Worm (Caenorhabditis elegans) whole organism, L1 larva: ENCODE data around the gene fbxb-77.

ENCODE experiments used
- C04F5.9 ChIP-seq: sonication (generic microtip); optimal IDR thresholded peaks from 2 replicates; lab custom pipeline; 2016; ENCODE audit warnings: missing genetic modification characterization, missing compliant biosample characterization
- C34B4.2 ChIP-seq: sonication (generic microtip); optimal IDR thresholded peaks from 2 replicates; lab custom pipeline; 2017; ENCODE audit warnings: mild to moderate bottlenecking, missing genetic modification characterization, missing compliant biosample characterization
- F16B12.6 ChIP-seq: fragments of 150-350 bp; optimal IDR thresholded peaks from 2 replicates; lab custom pipeline; 2014; ENCODE audit warnings: missing biosample characterization, missing genetic modification characterization
- Y116A8C.19 ChIP-seq: sonication (generic microtip); optimal IDR thresholded peaks from 2 replicates; lab custom pipeline; 2016; ENCODE audit warnings: missing compliant biosample characterization, missing genetic modification characterization, borderline replicate concordance
- ceh-82 ChIP-seq, 3 experiments: fragments of 150-350 bp in 1 of 3; sonication (generic microtip) in 2 of 3; optimal IDR thresholded peaks; 2 replicates each; lab custom pipeline; 2014 to 2017; ENCODE audit warnings: missing biosample characterization in 3 of 3, missing genetic modification characterization in 3 of 3
- ceh-90 ChIP-seq: sonication (generic microtip); optimal IDR thresholded peaks from 2 replicates; lab custom pipeline; 2016; ENCODE audit warnings: missing genetic modification characterization, missing compliant biosample characterization
- dpl-1 ChIP-seq, 3 experiments: fragments of 150-350 bp in 2 of 3; sonication (generic microtip) in 1 of 3; optimal IDR thresholded peaks; 2 replicates each; lab custom pipeline; 2014 to 2017; ENCODE audit warnings: missing biosample characterization in 3 of 3, missing genetic modification characterization in 3 of 3, missing genetic modification reagents in 3 of 3
- efl-1 ChIP-seq, 4 experiments: fragments of 150-350 bp; optimal IDR thresholded peaks in 3 of 4; peaks in 1 of 4; 1 replicate in 1 of 4; 2 replicates in 3 of 4; lab custom pipeline; 2014; ENCODE audit warnings: missing biosample characterization in 2 of 4, missing genetic modification characterization in 2 of 4, missing genetic modification reagents in 2 of 4
- egl-13 ChIP-seq: sonication (generic microtip); optimal IDR thresholded peaks from 2 replicates; lab custom pipeline; 2016; ENCODE audit warnings: missing genotype, missing genetic modification reagents, missing genetic modification characterization, missing compliant biosample characterization
- egl-27 ChIP-seq, 2 experiments: fragments of 150-350 bp in 1 of 2; sonication (generic microtip); optimal IDR thresholded peaks; 3 replicates each; lab custom pipeline; 2017 to 2018; ENCODE audit warnings: missing biosample characterization in 2 of 2, missing genetic modification characterization in 2 of 2, missing genetic modification reagents in 2 of 2
- elt-2 ChIP-seq: sonication (generic microtip); optimal IDR thresholded peaks from 2 replicates; lab custom pipeline; 2016; ENCODE audit warnings: missing genetic modification characterization, mild to moderate bottlenecking, inconsistent platforms, missing compliant biosample characterization, missing genetic modification reagents
- elt-3 ChIP-seq, 6 experiments: fragments of 150-350 bp in 1 of 6; sonication (generic microtip); optimal IDR thresholded peaks; 2 replicates each; lab custom pipeline; 2017 to 2018; ENCODE audit warnings: missing biosample characterization in 6 of 6, missing genetic modification characterization in 6 of 6, inconsistent platforms in 1 of 6
- ets-5 ChIP-seq: fragments of 200-800 bp; sonication (Bioruptor generic); IDR thresholded peaks from 2 replicates; pipeline ENCODE4 v1.3.6; 2022; ENCODE audit warnings: missing genetic modification characterization, missing compliant biosample characterization
- fkh-10 ChIP-seq: sonication (generic microtip); optimal IDR thresholded peaks from 2 replicates; lab custom pipeline; 2017; ENCODE audit warnings: missing biosample characterization, missing genetic modification reagents, missing genetic modification characterization
- fkh-8 ChIP-seq: sonication (generic microtip); optimal IDR thresholded peaks from 2 replicates; lab custom pipeline; 2016; ENCODE audit warnings: mild to moderate bottlenecking, missing genetic modification characterization, missing compliant biosample characterization
- grh-1 ChIP-seq: fragments of 200-800 bp; sonication (Bioruptor generic); IDR thresholded peaks from 2 replicates; pipeline ENCODE4 v1.3.6; 2022; ENCODE audit warnings: missing genetic modification reagents, missing genetic modification characterization, missing compliant biosample characterization
- isw-1 ChIP-seq: fragments of 200-800 bp; sonication (Bioruptor generic); IDR thresholded peaks from 2 replicates; pipeline ENCODE4 v1.3.6; 2022; ENCODE audit warnings: missing genetic modification characterization, missing compliant biosample characterization
- lin-15B ChIP-seq: fragments of 150-350 bp; sonication (generic microtip); optimal IDR thresholded peaks from 3 replicates; lab custom pipeline; 2014; ENCODE audit warnings: missing biosample characterization, missing genetic modification characterization
- lin-35 ChIP-seq, 2 experiments: fragments of 150-350 bp; optimal IDR thresholded peaks; 2 replicates each; lab custom pipeline; 2014; ENCODE audit warnings: missing biosample characterization in 2 of 2, missing genetic modification characterization in 2 of 2, missing genetic modification reagents in 2 of 2
- lir-3 ChIP-seq: sonication (generic microtip); optimal IDR thresholded peaks from 2 replicates; lab custom pipeline; 2016; ENCODE audit warnings: mild to moderate bottlenecking, missing genetic modification characterization, moderate library complexity, missing compliant biosample characterization; ENCODE audit not compliant: poor library complexity
- lsy-2 ChIP-seq, 2 experiments: fragments of 150-350 bp; optimal IDR thresholded peaks; 2 replicates each; lab custom pipeline; 2014; ENCODE audit warnings: missing biosample characterization in 2 of 2, missing genetic modification characterization in 2 of 2
- nhr-12 ChIP-seq: sonication (generic microtip); optimal IDR thresholded peaks from 2 replicates; lab custom pipeline; 2017; ENCODE audit warnings: missing biosample characterization, missing genetic modification characterization
- nhr-20 ChIP-seq: sonication (generic microtip); optimal IDR thresholded peaks from 2 replicates; lab custom pipeline; 2016; ENCODE audit warnings: mild to moderate bottlenecking, missing genetic modification characterization, missing compliant biosample characterization
- nhr-28 ChIP-seq: fragments of 150-350 bp; optimal IDR thresholded peaks from 2 replicates; lab custom pipeline; 2014; ENCODE audit warnings: missing biosample characterization, missing genetic modification characterization
- nhr-47 ChIP-seq: sonication (generic microtip); optimal IDR thresholded peaks from 2 replicates; lab custom pipeline; 2016; ENCODE audit warnings: mild to moderate bottlenecking, missing genetic modification characterization, moderate library complexity, missing compliant biosample characterization
- nhr-71 ChIP-seq: sonication (generic microtip); optimal IDR thresholded peaks from 2 replicates; lab custom pipeline; 2016; ENCODE audit warnings: mild to moderate bottlenecking, missing genetic modification characterization, moderate library complexity, missing compliant biosample characterization
- nhr-76 ChIP-seq: sonication (generic microtip); optimal IDR thresholded peaks from 2 replicates; lab custom pipeline; 2017; ENCODE audit warnings: missing biosample characterization, missing genetic modification characterization
- nhr-84 ChIP-seq: sonication (generic microtip); optimal IDR thresholded peaks from 2 replicates; lab custom pipeline; 2017; ENCODE audit warnings: missing biosample characterization, missing genetic modification characterization
- nhr-85 ChIP-seq: sonication (generic microtip); peaks from one replicate; lab custom pipeline; 2016; ENCODE audit warnings: missing genetic modification characterization, inconsistent platforms, missing compliant biosample characterization
- nhr-90 ChIP-seq: sonication (generic microtip); optimal IDR thresholded peaks from 2 replicates; lab custom pipeline; 2016; ENCODE audit warnings: mild to moderate bottlenecking, missing genetic modification characterization, missing compliant biosample characterization; ENCODE audit not compliant: poor library complexity
- pag-3 ChIP-seq: sonication (generic microtip); optimal IDR thresholded peaks from 2 replicates; lab custom pipeline; 2017; ENCODE audit warnings: missing genetic modification characterization, mild to moderate bottlenecking, missing compliant biosample characterization, antibody characterized with exemption, borderline replicate concordance; ENCODE audit not compliant: insufficient read depth
- pax-3 ChIP-seq: fragments of 200-800 bp; sonication (Bioruptor generic); optimal IDR thresholded peaks from 2 replicates; lab custom pipeline; 2018; ENCODE audit warnings: mild to moderate bottlenecking, missing genetic modification characterization, moderate library complexity, missing compliant biosample characterization
- rnt-1 ChIP-seq: sonication (generic microtip); optimal IDR thresholded peaks from 2 replicates; lab custom pipeline; 2016; ENCODE audit warnings: mild to moderate bottlenecking, missing genetic modification characterization, moderate library complexity, missing compliant biosample characterization
- skn-1 ChIP-seq: fragments of 150-350 bp; optimal IDR thresholded peaks from 2 replicates; lab custom pipeline; 2014; ENCODE audit warnings: missing biosample characterization, missing genetic modification characterization
- sox-4 ChIP-seq: sonication (generic microtip); optimal IDR thresholded peaks from 2 replicates; lab custom pipeline; 2016; ENCODE audit warnings: missing genetic modification characterization, missing compliant biosample characterization
- tbx-2 ChIP-seq: sonication (generic microtip); optimal IDR thresholded peaks from 2 replicates; lab custom pipeline; 2016; ENCODE audit warnings: missing genetic modification characterization, missing compliant biosample characterization
- unc-30 ChIP-seq: sonication (generic microtip); optimal IDR thresholded peaks from 2 replicates; lab custom pipeline; 2017; ENCODE audit warnings: missing biosample characterization, missing genetic modification characterization
- unc-98 ChIP-seq: fragments of 200-800 bp; sonication (Bioruptor generic); IDR thresholded peaks from 2 replicates; pipeline ENCODE4 v1.3.6; 2022; ENCODE audit warnings: missing genetic modification characterization, missing compliant biosample characterization
- xbp-1 ChIP-seq: sonication (generic microtip); optimal IDR thresholded peaks from 2 replicates; lab custom pipeline; 2016; ENCODE audit warnings: missing genetic modification characterization, missing compliant biosample characterization
- zag-1 ChIP-seq: fragments of 150-350 bp; optimal IDR thresholded peaks from 2 replicates; lab custom pipeline; 2014; ENCODE audit warnings: missing biosample characterization, missing genetic modification characterization
- ztf-11 ChIP-seq, 2 experiments: sonication (generic microtip); optimal IDR thresholded peaks; 2 replicates each; lab custom pipeline; 2016 to 2017; ENCODE audit warnings: missing genetic modification characterization in 2 of 2, missing biosample characterization in 1 of 2, missing compliant biosample characterization in 1 of 2

The fbxb-77 gene

ce11 chrIV:4715785-4716184 lies 40.2 kb downstream of the fbxb-77 start, which contains the start of gene miro-1:
miro-1 (minus strand) TSS chrIV:4715807.
- TF ChIP-seq lsy-2 (tag; optimal IDR thresholded peaks at IDR 0.05; lab: Kevin White, UChicago): peak in 1 of 2 experiments; percentile 38

DNA sequence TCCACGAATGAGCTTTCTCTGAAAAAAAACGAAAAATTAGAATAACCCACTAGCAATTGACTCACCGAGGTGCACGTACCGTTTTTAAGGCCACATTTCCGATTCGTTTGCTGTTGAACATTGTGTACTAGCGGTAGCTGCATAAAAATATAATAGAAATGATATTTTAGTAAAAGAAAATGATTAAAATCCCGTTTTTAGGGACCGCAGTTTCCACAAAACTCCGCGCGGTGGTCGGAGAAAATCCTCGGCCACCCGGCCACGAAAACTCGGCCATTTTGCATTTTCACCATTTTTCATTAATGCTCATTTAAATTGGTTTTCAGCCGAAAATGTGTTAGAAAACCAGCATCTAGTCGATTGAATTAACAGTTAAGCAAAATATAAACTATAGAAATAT lies 43.6 kb downstream of the fbxb-77 start, which contains the start of gene yars-2:
Gene yars-2 (minus strand): TSS at position 249 of the 400 bp plus-strand sequence.
- TF ChIP-seq nhr-85 (tag; lab: Kevin White, UChicago): no peak
- TF ChIP-seq elt-2 (tag; lab: Kevin White, UChicago): no peak
- peak; percentile 73 for TF ChIP-seq rnt-1 (tag; lab: Kevin White, UChicago)
- TF ChIP-seq ztf-11 (tag; optimal IDR thresholded peaks at IDR 0.05; lab: Kevin White, UChicago): peak in 1 of 2 experiments; percentile 6
- peak in 1 of 3 experiments; percentile 42 for TF ChIP-seq dpl-1 (GFP tag; optimal IDR thresholded peaks at IDR 0.05; lab: Kevin White, UChicago)
- no peak for TF ChIP-seq grh-1 (GFP tag; lab: Robert Waterston, UW)
- peak; percentile 18 for TF ChIP-seq nhr-90 (tag; lab: Kevin White, UChicago)
- TF ChIP-seq C34B4.2 (tag; lab: Kevin White, UChicago): no peak
- peak; percentile 20 for TF ChIP-seq tbx-2 (tag; lab: Kevin White, UChicago)
- peak; percentile 20 to 48 for TF ChIP-seq lsy-2 (tag; optimal IDR thresholded peaks at IDR 0.05; lab: Kevin White, UChicago)
- TF ChIP-seq pag-3 (tag; lab: Kevin White, UChicago): no peak
- TF ChIP-seq lir-3 (tag; lab: Kevin White, UChicago): peak; percentile 52
- TF ChIP-seq nhr-71 (tag; lab: Kevin White, UChicago): peak; percentile 28
- peak in 1 of 2 experiments; percentile 4 for TF ChIP-seq lin-35 (GFP tag; optimal IDR thresholded peaks at IDR 0.05; lab: Kevin White, UChicago)
- peak; percentile 10 for TF ChIP-seq xbp-1
- TF ChIP-seq ceh-90 (tag; lab: Kevin White, UChicago): peak; percentile 71
- peak; percentile 4 to 26 for TF ChIP-seq efl-1 (optimal IDR thresholded peaks at IDR 0.05; lab: Kevin White, UChicago)
- TF ChIP-seq efl-1 (GFP tag; optimal IDR thresholded peaks at IDR 0.05 in 1 of 2; lab: Kevin White, UChicago): no peak
- TF ChIP-seq nhr-47 (tag; lab: Kevin White, UChicago): peak; percentile 42

DNA sequence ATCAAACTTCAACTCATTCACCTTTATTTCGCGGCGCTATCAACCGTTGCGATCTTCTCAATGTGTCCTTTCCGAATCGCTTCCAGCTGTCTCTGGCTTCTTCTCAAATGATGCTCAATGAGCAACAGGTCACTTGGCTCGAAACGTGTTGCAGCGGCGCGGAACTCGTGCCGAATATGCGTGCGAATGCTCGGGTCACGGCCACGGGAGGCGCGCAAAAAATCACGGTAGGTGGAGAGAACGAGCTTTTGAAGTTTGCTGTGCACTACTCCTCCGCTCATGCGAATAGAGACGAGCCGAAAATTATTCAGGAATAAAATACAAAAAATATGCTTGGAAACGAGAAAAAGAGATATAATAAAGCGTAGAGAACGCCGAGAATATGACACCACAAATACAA lies 45.5 kb downstream of the fbxb-77 start, which contains the start of gene cif-1:
Gene cif-1 (minus strand): TSS at position 297 of the 400 bp plus-strand sequence.
- TF ChIP-seq efl-1 (optimal IDR thresholded peaks at IDR 0.05; lab: Kevin White, UChicago): no peak
- TF ChIP-seq efl-1 (GFP tag; optimal IDR thresholded peaks at IDR 0.05 in 1 of 2; lab: Kevin White, UChicago): peak in 1 of 2 experiments; percentile 67
- TF ChIP-seq Y116A8C.19: no peak

DNA sequence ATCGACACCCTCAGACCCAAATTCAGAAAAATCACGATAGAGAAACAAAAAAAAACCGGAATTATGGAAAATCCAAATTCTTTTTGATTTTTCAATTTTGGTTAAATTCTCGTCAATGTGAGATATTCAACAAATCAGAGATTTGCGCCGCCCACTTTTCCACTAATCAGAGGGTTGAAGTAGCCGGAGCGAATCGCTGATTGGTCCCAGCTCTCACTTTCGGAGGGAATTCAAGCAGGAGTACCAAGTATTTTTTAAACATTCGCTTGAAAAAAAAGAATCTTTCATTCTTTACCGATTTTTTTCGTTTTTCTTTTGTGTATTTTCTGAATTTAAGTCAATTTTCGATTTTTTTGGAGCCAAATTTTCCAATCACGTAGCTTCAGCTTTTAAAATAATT lies 50.0 kb downstream of the fbxb-77 start:
- TF ChIP-seq lin-15B (tag; lab: Kevin White, UChicago) (no peak), skn-1 (tag; lab: Kevin White, UChicago) (no peak), elt-3 (tag; optimal IDR thresholded peaks at IDR 0.05; lab: Kevin White, UChicago) (no peak), nhr-71 (tag; lab: Kevin White, UChicago) (no peak), nhr-12 (tag; lab: Kevin White, UChicago) (no peak), sox-4 (no peak)

ce11 chrIV:4705182-4705581 lies 50.8 kb downstream of the fbxb-77 start:
- TF ChIP-seq ets-5 (GFP tag; lab: Robert Waterston, UW) (no peak), pax-3 (tag; lab: Kevin White, UChicago) (no peak), lin-35 (GFP tag; optimal IDR thresholded peaks at IDR 0.05; lab: Kevin White, UChicago) (peak; percentile 58 to 59), nhr-84 (tag; lab: Kevin White, UChicago) (no peak), nhr-28 (tag; lab: Kevin White, UChicago) (no peak), nhr-71 (tag; lab: Kevin White, UChicago) (peak; percentile 75), rnt-1 (tag; lab: Kevin White, UChicago) (peak; percentile 81), skn-1 (tag; lab: Kevin White, UChicago) (peak; percentile 83), fkh-10 (GFP tag; lab: Kevin White, UChicago) (no peak), unc-98 (GFP tag; lab: Robert Waterston, UW) (no peak), egl-27 (tag; optimal IDR thresholded peaks at IDR 0.05; lab: Kevin White, UChicago) (no peak), egl-13 (tag; lab: Kevin White, UChicago) (no peak), nhr-20 (tag; lab: Kevin White, UChicago) (peak; percentile 76), C04F5.9 (tag; lab: Kevin White, UChicago) (no peak), isw-1 (GFP tag; lab: Robert Waterston, UW) (no peak), nhr-76 (no peak), unc-30 (tag; lab: Kevin White, UChicago) (no peak), ceh-82 (tag; optimal IDR thresholded peaks at IDR 0.05; lab: Kevin White, UChicago) (peak; percentile 33 to 54 (median 37)), fkh-8 (tag; lab: Kevin White, UChicago) (peak; percentile 59), zag-1 (tag; lab: Kevin White, UChicago) (no peak), F16B12.6 (tag; lab: Kevin White, UChicago) (peak; percentile 43), nhr-12 (tag; lab: Kevin White, UChicago) (no peak), efl-1 (optimal IDR thresholded peaks at IDR 0.05; lab: Kevin White, UChicago) (peak; percentile 47 to 59), efl-1 (GFP tag; optimal IDR thresholded peaks at IDR 0.05 in 1 of 2; lab: Kevin White, UChicago) (peak in 1 of 2 experiments; percentile 37)
